Fruit fly (Drosophila melanogaster): ENCODE data around the gene CG15208.

The CG15208 gene

DNA sequence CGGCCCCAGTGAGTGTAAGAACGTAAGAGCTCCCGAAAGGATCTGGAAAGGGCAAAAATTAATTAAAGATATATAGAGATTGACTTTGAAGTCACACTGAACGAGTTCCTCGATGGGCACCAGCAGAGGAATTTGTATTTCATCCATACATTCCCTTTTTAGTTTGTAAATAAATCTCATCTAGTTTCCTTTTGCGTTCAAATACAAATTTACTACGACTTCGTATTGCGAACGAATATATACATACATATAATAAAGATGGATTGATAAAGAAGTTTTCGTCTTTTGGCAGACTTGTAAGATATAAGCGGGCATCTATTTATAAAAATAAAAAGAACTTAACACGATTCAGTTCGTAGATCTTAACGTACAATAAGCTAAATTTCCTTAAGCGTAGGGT is at the start of gene CG15208:
CG15208 (plus strand) TSS at position 301 of the 400 bp plus-strand sequence.
- TF ChIP-seq CG15710 (tag; optimal IDR thresholded peaks at IDR 0.05) (no peak), rn (GFP tag; IDR thresholded peaks at IDR 0.05) (no peak), CG34367 (tag; optimal IDR thresholded peaks at IDR 0.05) (no peak), CG14655 (GFP tag; optimal IDR thresholded peaks at IDR 0.05) (no peak), CG13204 (GFP tag; optimal IDR thresholded peaks at IDR 0.05) (no peak), CG32121 (GFP tag; IDR thresholded peaks at IDR 0.05) (no peak), CG4496 (GFP tag; IDR thresholded peaks at IDR 0.05) (no peak), EcR (GFP tag; optimal IDR thresholded peaks at IDR 0.05) (no peak), fd96Ca (GFP tag; IDR thresholded peaks at IDR 0.05) (no peak), CG10348 (GFP tag; IDR thresholded peaks at IDR 0.05) (no peak), CG17806 (tag; optimal IDR thresholded peaks at IDR 0.05) (no peak), Pif1A (GFP tag; optimal IDR thresholded peaks at IDR 0.05) (no peak), D1 (tag; optimal IDR thresholded peaks at IDR 0.05) (no peak)

- TF ChIP-seq CG32121 (GFP tag; IDR thresholded peaks at IDR 0.05) (no peak), CG14655 (GFP tag; optimal IDR thresholded peaks at IDR 0.05) (no peak), CG34367 (tag; optimal IDR thresholded peaks at IDR 0.05) (no peak), gl (tag; optimal IDR thresholded peaks at IDR 0.05) (no peak), fd96Ca (GFP tag; IDR thresholded peaks at IDR 0.05) (no peak), Ets98B (GFP tag; IDR thresholded peaks at IDR 0.05) (no peak), CG8301 (tag; optimal IDR thresholded peaks at IDR 0.05) (no peak), CG10348 (GFP tag; IDR thresholded peaks at IDR 0.05) (no peak), Pif1A (GFP tag; optimal IDR thresholded peaks at IDR 0.05) (no peak), D1 (tag; optimal IDR thresholded peaks at IDR 0.05) (no peak), CG15710 (tag; optimal IDR thresholded peaks at IDR 0.05) (no peak)
Measured at dm6 chrX:10854686-10855085, 45.1 kb upstream of the CG15208 start, which contains the start of gene feo. Gene feo, minus strand, starts transcription at chrX:10854869.

DNA sequence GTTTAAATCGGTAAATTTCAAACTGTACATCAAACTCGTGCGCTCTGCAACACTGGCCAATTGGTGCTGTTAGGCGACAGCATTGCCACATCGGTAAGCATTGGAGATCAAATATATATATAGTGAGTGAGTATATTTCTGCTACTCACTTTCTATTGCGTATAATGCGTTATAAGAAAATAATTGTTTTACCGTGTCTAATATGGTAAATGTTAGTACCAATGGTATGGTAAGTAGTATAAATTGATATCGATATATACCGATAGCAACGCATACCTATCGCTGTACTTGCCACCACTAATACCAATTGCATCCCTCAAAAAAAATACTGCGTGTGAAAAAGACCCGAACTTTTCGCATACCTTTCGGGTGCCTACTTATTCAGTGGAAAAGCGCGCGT is 42.4 kb upstream of the CG15208 start, which contains the start of the genes sofe and CG2186:
sofe (minus strand) TSS at position 38 of the 400 bp plus-strand sequence.
CG2186 (plus strand) TSS at position 280 of the 400 bp plus-strand sequence.
- TF ChIP-seq CG9948 (tag; optimal IDR thresholded peaks at IDR 0.05): peak; percentile 7
- no peak for TF ChIP-seq Snoo (tag; optimal IDR thresholded peaks at IDR 0.05)

dm6 chrX:10857853-10858252 is 41.9 kb upstream of the CG15208 start:
- TF ChIP-seq CG8301 (tag; optimal IDR thresholded peaks at IDR 0.05) (no peak), EcR (GFP tag; optimal IDR thresholded peaks at IDR 0.05) (peak; percentile 18)

DNA sequence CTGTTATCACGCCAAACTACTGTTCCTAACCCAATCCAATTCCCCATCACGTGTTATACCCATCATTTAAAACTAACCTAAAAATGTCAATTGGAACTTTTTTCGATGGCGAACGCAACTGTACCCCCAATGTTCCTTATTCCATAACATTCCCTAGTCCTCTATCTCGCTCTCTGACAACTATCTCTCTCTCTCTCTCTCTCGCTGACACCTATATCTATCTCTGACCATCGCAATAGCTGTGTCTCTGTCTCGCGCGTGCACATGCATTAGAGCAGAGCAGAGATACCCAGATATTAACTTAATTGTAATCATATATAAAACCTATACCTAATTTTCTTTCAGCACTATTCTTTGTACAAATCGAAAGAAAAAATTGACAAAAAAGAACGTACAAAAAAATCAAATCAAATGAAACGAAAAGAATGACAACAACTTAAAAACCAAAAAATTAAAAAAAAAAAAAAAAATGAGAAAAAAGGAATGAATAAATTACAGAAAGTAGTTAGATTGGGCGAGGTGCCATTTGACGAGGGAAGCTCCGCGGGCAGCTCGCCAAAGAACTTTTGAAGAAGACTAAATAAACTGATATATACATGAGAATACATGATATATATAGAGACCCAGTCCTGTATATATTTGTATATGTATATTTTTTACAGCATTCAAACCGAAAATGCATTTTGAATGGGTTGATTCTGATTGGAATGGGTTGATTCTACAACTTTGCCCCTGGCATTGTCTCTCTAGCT is 34.0 kb upstream of the CG15208 start:
- TF ChIP-seq D1 (tag; optimal IDR thresholded peaks at IDR 0.05) (no peak), CG17806 (tag; optimal IDR thresholded peaks at IDR 0.05) (no peak), Snoo (tag; optimal IDR thresholded peaks at IDR 0.05) (no peak), CG4496 (GFP tag; IDR thresholded peaks at IDR 0.05) (no peak), CG8159 (tag; optimal IDR thresholded peaks at IDR 0.05) (no peak), Pif1A (GFP tag; optimal IDR thresholded peaks at IDR 0.05) (no peak), CG9948 (tag; optimal IDR thresholded peaks at IDR 0.05) (no peak), CG13204 (GFP tag; optimal IDR thresholded peaks at IDR 0.05) (no peak), CG8301 (tag; optimal IDR thresholded peaks at IDR 0.05) (no peak), rn (GFP tag; IDR thresholded peaks at IDR 0.05) (no peak), Pif1B (GFP tag; optimal IDR thresholded peaks at IDR 0.05) (no peak), CG34367 (tag; optimal IDR thresholded peaks at IDR 0.05) (no peak), EcR (GFP tag; optimal IDR thresholded peaks at IDR 0.05) (no peak)

DNA sequence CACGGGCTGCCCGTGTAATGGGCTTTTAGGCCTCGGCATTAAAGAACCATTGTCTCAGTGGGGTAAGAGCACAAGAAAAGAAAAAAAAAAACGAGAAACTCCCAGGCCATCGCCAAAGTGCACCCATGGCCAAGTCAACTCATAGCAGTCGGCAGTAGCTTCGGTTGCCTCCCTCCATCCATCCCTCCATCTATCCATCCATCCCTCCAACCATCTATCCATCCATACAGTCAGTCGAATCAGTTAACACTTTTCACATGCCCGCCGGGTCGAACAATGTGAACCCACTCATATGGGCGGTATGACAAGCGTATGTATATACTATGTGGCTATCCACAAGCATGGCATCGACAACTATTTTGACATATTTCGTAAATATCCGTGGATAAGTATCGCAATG is 32.1 kb upstream of the CG15208 start:
- TF ChIP-seq Pif1B (GFP tag; optimal IDR thresholded peaks at IDR 0.05) (no peak), Snoo (tag; optimal IDR thresholded peaks at IDR 0.05) (no peak), Pif1A (GFP tag; optimal IDR thresholded peaks at IDR 0.05) (no peak), D1 (tag; optimal IDR thresholded peaks at IDR 0.05) (no peak), CG8301 (tag; optimal IDR thresholded peaks at IDR 0.05) (no peak), CG8159 (tag; optimal IDR thresholded peaks at IDR 0.05) (no peak), CG32121 (GFP tag; IDR thresholded peaks at IDR 0.05) (no peak), rn (GFP tag; IDR thresholded peaks at IDR 0.05) (no peak), CG34367 (tag; optimal IDR thresholded peaks at IDR 0.05) (no peak)

dm6 chrX:10869045-10869444 is 30.7 kb upstream of the CG15208 start, which contains the start of gene CG2157:
Gene CG2157, plus strand, starts transcription at chrX:10869284.
- TF ChIP-seq CG8159 (tag; optimal IDR thresholded peaks at IDR 0.05) (no peak), CG34367 (tag; optimal IDR thresholded peaks at IDR 0.05) (no peak), fd96Ca (GFP tag; IDR thresholded peaks at IDR 0.05) (no peak), CG12605 (GFP tag; IDR thresholded peaks at IDR 0.05) (no peak), CG13204 (GFP tag; optimal IDR thresholded peaks at IDR 0.05) (no peak), Pif1B (GFP tag; optimal IDR thresholded peaks at IDR 0.05) (no peak), Ets98B (GFP tag; IDR thresholded peaks at IDR 0.05) (no peak), D1 (tag; optimal IDR thresholded peaks at IDR 0.05) (no peak), rn (GFP tag; IDR thresholded peaks at IDR 0.05) (no peak), CG32121 (GFP tag; IDR thresholded peaks at IDR 0.05) (no peak), CG4496 (GFP tag; IDR thresholded peaks at IDR 0.05) (no peak), CG9948 (tag; optimal IDR thresholded peaks at IDR 0.05) (no peak), Snoo (tag; optimal IDR thresholded peaks at IDR 0.05) (no peak), gl (tag; optimal IDR thresholded peaks at IDR 0.05) (no peak), CG10348 (GFP tag; IDR thresholded peaks at IDR 0.05) (no peak)

Data from whole organism, pupa.